Fruit fly (Drosophila melanogaster) whole organism, embryonic: Measurements from ENCODE around the gene BRWD3.

ENCODE experiments used
- ATbp ChIP-seq: fragments of 200-800 bp; sonication (Bioruptor generic); optimal IDR thresholded peaks from 2 replicates; lab custom pipeline; 2017; ENCODE audit warnings: missing biosample characterization, mild to moderate bottlenecking, missing genetic modification characterization, missing genetic modification reagents
- Atf-2 ChIP-seq: fragments of 200-800 bp; sonication (Bioruptor generic); optimal IDR thresholded peaks from 2 replicates; lab custom pipeline; 2016; ENCODE audit warnings: missing biosample characterization, missing genetic modification characterization
- B-H1 ChIP-seq: fragments of 200-800 bp; sonication (Bioruptor generic); IDR thresholded peaks from 3 replicates; pipeline ENCODE4 v1.3.6; 2022; ENCODE audit warnings: missing biosample characterization, missing genetic modification characterization
- B-H2 ChIP-seq: fragments of 200-800 bp; sonication (Bioruptor generic); optimal IDR thresholded peaks from 2 replicates; lab custom pipeline; 2018; ENCODE audit warnings: missing biosample characterization, mild to moderate bottlenecking, missing genetic modification characterization
- BEAF-32 ChIP-seq: fragments of 200-800 bp; sonication (Bioruptor generic); optimal IDR thresholded peaks from 3 replicates; lab custom pipeline; 2017; ENCODE audit warnings: missing biosample characterization, missing genetic modification characterization, mild to moderate bottlenecking, moderate library complexity, missing genetic modification reagents
- CG10543 ChIP-seq: fragments of 200-800 bp; sonication (Bioruptor generic); optimal IDR thresholded peaks from 3 replicates; lab custom pipeline; 2017; ENCODE audit warnings: missing biosample characterization, mild to moderate bottlenecking, missing genetic modification characterization, moderate library complexity
- CG11247 ChIP-seq: fragments of 200-800 bp; sonication (Bioruptor generic); IDR thresholded peaks from 2 replicates; pipeline ENCODE4 v1.3.6; 2022; ENCODE audit warnings: missing biosample characterization, missing genetic modification characterization
- CG12071 ChIP-seq: fragments of 200-800 bp; sonication (Bioruptor generic); optimal IDR thresholded peaks from 3 replicates; lab custom pipeline; 2018; ENCODE audit warnings: missing biosample characterization, mild to moderate bottlenecking, missing genetic modification characterization
- CG13287 ChIP-seq: fragments of 200-800 bp; sonication (Bioruptor generic); IDR thresholded peaks from 2 replicates; pipeline ENCODE4 v1.3.6; 2022; ENCODE audit warnings: missing biosample characterization, missing genetic modification characterization; ENCODE audit not compliant: partially characterized antibody
- CG13624 ChIP-seq: fragments of 200-800 bp; sonication (Bioruptor generic); optimal IDR thresholded peaks from 2 replicates; lab custom pipeline; 2016; ENCODE audit warnings: missing biosample characterization, missing genetic modification characterization
- CG14667 ChIP-seq: fragments of 200-800 bp; sonication (Bioruptor generic); IDR thresholded peaks from 2 replicates; pipeline ENCODE4 v1.3.6; 2022; ENCODE audit warnings: missing biosample characterization, missing genetic modification characterization
- CG14965 ChIP-seq: fragments of 200-800 bp; sonication (Bioruptor generic); optimal IDR thresholded peaks from 2 replicates; lab custom pipeline; 2016; ENCODE audit warnings: missing biosample characterization, missing genetic modification characterization, borderline replicate concordance
- CG15479 ChIP-seq: fragments of 200-800 bp; sonication (Bioruptor generic); optimal IDR thresholded peaks from 3 replicates; lab custom pipeline; 2019; ENCODE audit warnings: missing biosample characterization, mild to moderate bottlenecking, missing genetic modification characterization, moderate library complexity
- CG18764 ChIP-seq: fragments of 200-800 bp; sonication (Bioruptor generic); optimal IDR thresholded peaks from 3 replicates; lab custom pipeline; 2016; ENCODE audit warnings: missing biosample characterization, missing genetic modification characterization
- CG3407 ChIP-seq: fragments of 200-800 bp; sonication (Bioruptor generic); optimal IDR thresholded peaks from 2 replicates; lab custom pipeline; 2018; ENCODE audit warnings: missing biosample characterization, mild to moderate bottlenecking, missing genetic modification characterization
- CG3995 ChIP-seq: fragments of 200-800 bp; sonication (Bioruptor generic); optimal IDR thresholded peaks from 3 replicates; lab custom pipeline; 2016; ENCODE audit warnings: missing biosample characterization, missing genetic modification characterization
- CG4424 ChIP-seq: fragments of 200-800 bp; sonication (Bioruptor generic); optimal IDR thresholded peaks from 3 replicates; lab custom pipeline; 2016; ENCODE audit warnings: missing biosample characterization, missing genetic modification characterization
- CG5180 ChIP-seq: fragments of 200-800 bp; sonication (Bioruptor generic); optimal IDR thresholded peaks from 3 replicates; lab custom pipeline; 2017; ENCODE audit warnings: missing biosample characterization, missing genetic modification characterization, mild to moderate bottlenecking, moderate library complexity, missing genetic modification reagents
- CG6854 ChIP-seq: fragments of 200-800 bp; sonication (Bioruptor generic); optimal IDR thresholded peaks from 3 replicates; lab custom pipeline; 2017; ENCODE audit warnings: missing biosample characterization, mild to moderate bottlenecking, missing genetic modification characterization
- CG7839 ChIP-seq: fragments of 200-800 bp; sonication (Bioruptor generic); optimal IDR thresholded peaks from 3 replicates; lab custom pipeline; 2018; ENCODE audit warnings: missing biosample characterization, mild to moderate bottlenecking, missing genetic modification characterization, moderate library complexity
- CG8290 ChIP-seq, 3 experiments: fragments of 200-800 bp; sonication (Bioruptor generic); optimal IDR thresholded peaks; 2 replicates each; lab custom pipeline; 2016 to 2019; ENCODE audit warnings: missing biosample characterization in 3 of 3, missing genetic modification characterization in 3 of 3, mild to moderate bottlenecking in 2 of 3, moderate library complexity in 1 of 3
- CG8388 ChIP-seq: fragments of 200-800 bp; sonication (Bioruptor generic); optimal IDR thresholded peaks from 2 replicates; lab custom pipeline; 2019; ENCODE audit warnings: missing biosample characterization, mild to moderate bottlenecking, missing genetic modification characterization, moderate library complexity
- CG8478 ChIP-seq: fragments of >200 bp; optimal IDR thresholded peaks from 2 replicates; lab custom pipeline; 2018
- CG8944 ChIP-seq: fragments of 200-800 bp; sonication (Bioruptor generic); optimal IDR thresholded peaks from 3 replicates; lab custom pipeline; 2016; ENCODE audit warnings: missing biosample characterization, missing genetic modification characterization
- CG9727 ChIP-seq: fragments of 200-800 bp; sonication (Bioruptor generic); optimal IDR thresholded peaks from 3 replicates; lab custom pipeline; 2017; ENCODE audit warnings: missing biosample characterization, mild to moderate bottlenecking, missing genetic modification characterization
- Camta ChIP-seq: fragments of 200-800 bp; sonication (Bioruptor generic); optimal IDR thresholded peaks from 2 replicates; lab custom pipeline; 2016; ENCODE audit warnings: missing biosample characterization, missing genetic modification characterization
- CrebB ChIP-seq: fragments of 200-800 bp; sonication (Bioruptor generic); optimal IDR thresholded peaks from 3 replicates; lab custom pipeline; 2018; ENCODE audit warnings: missing biosample characterization, mild to moderate bottlenecking, missing genetic modification characterization
- Gug ChIP-seq: fragments of 200-800 bp; sonication (Bioruptor generic); IDR thresholded peaks from 4 replicates; pipeline ENCODE4 v1.3.6; 2022; ENCODE audit warnings: missing biosample characterization, missing genetic modification characterization
- HLHmδ ChIP-seq: fragments of 200-800 bp; sonication (Bioruptor generic); optimal IDR thresholded peaks from 2 replicates; lab custom pipeline; 2018; ENCODE audit warnings: missing biosample characterization, mild to moderate bottlenecking, missing genetic modification characterization, moderate library complexity
- Hmr ChIP-seq: fragments of 200-800 bp; sonication (Bioruptor generic); optimal IDR thresholded peaks from 3 replicates; lab custom pipeline; 2017; ENCODE audit warnings: mild to moderate bottlenecking, missing biosample characterization, missing genetic modification reagents, missing genetic modification characterization
- Mrtf ChIP-seq: fragments of 200-800 bp; sonication (Bioruptor generic); IDR thresholded peaks from 3 replicates; pipeline ENCODE4 v1.3.6; 2022; ENCODE audit warnings: missing biosample characterization, missing genetic modification characterization
- NC2α ChIP-seq: fragments of 200-800 bp; sonication (Bioruptor generic); optimal IDR thresholded peaks from 2 replicates; lab custom pipeline; 2016; ENCODE audit warnings: missing biosample characterization, missing genetic modification characterization
- Poxn ChIP-seq: fragments of 200-800 bp; sonication (Bioruptor generic); IDR thresholded peaks from 2 replicates; pipeline ENCODE4 v1.3.6; 2022; ENCODE audit warnings: missing biosample characterization, missing genetic modification characterization
- Ravus ChIP-seq: fragments of 200-800 bp; sonication (Bioruptor generic); IDR thresholded peaks from 2 replicates; pipeline ENCODE4 v1.3.6; 2022; ENCODE audit warnings: missing biosample characterization, missing genetic modification characterization
- Spps ChIP-seq: fragments of 200-800 bp; sonication (Bioruptor generic); optimal IDR thresholded peaks from 2 replicates; lab custom pipeline; 2018; ENCODE audit warnings: missing biosample characterization, mild to moderate bottlenecking, missing genetic modification characterization
- br ChIP-seq: fragments of >200 bp; optimal IDR thresholded peaks from 2 replicates; lab custom pipeline; 2017
- chif ChIP-seq, 2 experiments: fragments of 200-800 bp; sonication (Bioruptor generic); optimal IDR thresholded peaks; 3 replicates each; lab custom pipeline; 2016; ENCODE audit warnings: missing biosample characterization in 2 of 2, missing genetic modification characterization in 2 of 2
- crol ChIP-seq: fragments of 200-800 bp; sonication (Bioruptor generic); IDR thresholded peaks from 2 replicates; pipeline ENCODE4 v1.3.6; 2022; ENCODE audit warnings: missing biosample characterization, missing genetic modification characterization
- dati ChIP-seq: fragments of 200-800 bp; sonication (Bioruptor generic); IDR thresholded peaks from 2 replicates; pipeline ENCODE4 v1.3.6; 2022; ENCODE audit warnings: missing biosample characterization, missing genetic modification characterization
- fd3F ChIP-seq: fragments of 200-800 bp; sonication (Bioruptor generic); optimal IDR thresholded peaks from 2 replicates; lab custom pipeline; 2018; ENCODE audit warnings: missing biosample characterization, mild to moderate bottlenecking, missing genetic modification characterization, moderate library complexity
- gro ChIP-seq: fragments of 200-800 bp; sonication (Bioruptor generic); optimal IDR thresholded peaks from 2 replicates; lab custom pipeline; 2016; ENCODE audit warnings: missing biosample characterization, missing genetic modification characterization
- hb ChIP-seq: fragments of 200-800 bp; sonication (Bioruptor generic); IDR thresholded peaks from 3 replicates; pipeline ENCODE4 v1.3.6; 2022; ENCODE audit warnings: missing biosample characterization, missing genetic modification characterization; ENCODE audit not compliant: partially characterized antibody
- jumu ChIP-seq: fragments of 200-800 bp; sonication (Bioruptor generic); optimal IDR thresholded peaks from 3 replicates; lab custom pipeline; 2016; ENCODE audit warnings: missing biosample characterization, missing genetic modification characterization
- pfk ChIP-seq: fragments of 200-800 bp; sonication (Bioruptor generic); optimal IDR thresholded peaks from 2 replicates; lab custom pipeline; 2018; ENCODE audit warnings: missing biosample characterization, mild to moderate bottlenecking, missing genetic modification characterization, moderate library complexity
- pho ChIP-seq: fragments of 200-800 bp; sonication (Bioruptor generic); optimal IDR thresholded peaks from 2 replicates; lab custom pipeline; 2016; ENCODE audit warnings: missing biosample characterization, missing genetic modification characterization
- sima ChIP-seq: fragments of 200-800 bp; sonication (Bioruptor generic); optimal IDR thresholded peaks from 2 replicates; lab custom pipeline; 2016; ENCODE audit warnings: missing biosample characterization, missing genetic modification characterization
- tap ChIP-seq: fragments of 200-800 bp; optimal IDR thresholded peaks from 3 replicates; lab custom pipeline; 2019; ENCODE audit warnings: missing biosample characterization, mild to moderate bottlenecking, missing genetic modification characterization, moderate library complexity
- tin ChIP-seq: fragments of 200-800 bp; sonication (Bioruptor generic); optimal IDR thresholded peaks from 3 replicates; lab custom pipeline; 2016; ENCODE audit warnings: missing biosample characterization, missing genetic modification characterization
- twi ChIP-seq: fragments of 200-800 bp; optimal IDR thresholded peaks from 2 replicates; lab custom pipeline; 2019; ENCODE audit warnings: missing biosample characterization, mild to moderate bottlenecking, missing genetic modification characterization, moderate library complexity
- zen ChIP-seq: fragments of 200-800 bp; sonication (Bioruptor generic); optimal IDR thresholded peaks from 3 replicates; lab custom pipeline; 2018; ENCODE audit warnings: missing biosample characterization, mild to moderate bottlenecking, missing genetic modification characterization, moderate library complexity

The BRWD3 gene

dm6 chr3R:24333182-24333808 is 14.5 kb downstream of the BRWD3 start, which contains the start of the genes Rrp5 and Dis3 (continued):
- TF ChIP-seq CG9727 (no peak), tin (peak; percentile 28), CG14667 (no peak), B-H2 (no peak), CG11247 (GFP tag; lab: Robert Waterston, UW) (peak; percentile 51), br (lab: Kevin White, UChicago) (no peak), CG13624 (GFP tag; lab: Kevin White, UChicago) (peak; percentile 53), CG15479 (no peak), CG12071 (no peak), CG6854 (GFP tag; lab: Kevin White, UChicago) (no peak), CG13287 (GFP tag; lab: Robert Waterston, UW) (peak; percentile 64; the same call in 1 of the 2 replicates), CG10543 (GFP tag; lab: Kevin White, UChicago) (no peak), pho (GFP tag; lab: Kevin White, UChicago) (peak; percentile 56), CG8290 (GFP tag; optimal IDR thresholded peaks at IDR 0.05; lab: Kevin White, UChicago) (no peak), CG8290 (tag; optimal IDR thresholded peaks at IDR 0.05; lab: Kevin White, UChicago) (no peak), chif (GFP tag; optimal IDR thresholded peaks at IDR 0.05; lab: Kevin White, UChicago) (peak in 1 of 2 experiments; percentile 24), Camta (GFP tag; lab: Kevin White, UChicago) (no peak), CG3407 (GFP tag; lab: Kevin White, UChicago) (no peak), HLHmδ (GFP tag; lab: Kevin White, UChicago) (no peak), zen (no peak), CG4424 (GFP tag; lab: Kevin White, UChicago) (no peak), sima (GFP tag; lab: Kevin White, UChicago) (no peak), BEAF-32 (GFP tag; lab: Kevin White, UChicago) (peak; percentile 61), pfk (peak; percentile 6), Mrtf (GFP tag; lab: Robert Waterston, UW) (peak; percentile 42; the same call in 1 of the 3 replicates), Spps (no peak), CG18764 (GFP tag; lab: Kevin White, UChicago) (no peak), CrebB (tag; lab: Kevin White, UChicago) (no peak), Atf-2 (no peak), Hmr (GFP tag; lab: Kevin White, UChicago) (no peak), Ravus (GFP tag; lab: Robert Waterston, UW) (no peak), fd3F (GFP tag; lab: Kevin White, UChicago) (no peak), CG14965 (GFP tag; lab: Kevin White, UChicago) (no peak), Poxn (GFP tag; lab: Robert Waterston, UW) (no peak), B-H1 (GFP tag; lab: Robert Waterston, UW) (no peak), CG5180 (GFP tag; lab: Kevin White, UChicago) (no peak), CG8944 (GFP tag; lab: Kevin White, UChicago) (peak; percentile 22), jumu (GFP tag; lab: Kevin White, UChicago) (peak; percentile 39), CG7839 (tag; lab: Kevin White, UChicago) (no peak), dati (no peak), CG3995 (GFP tag; lab: Kevin White, UChicago) (peak; percentile 75), crol (no peak), CG8388 (GFP tag; lab: Kevin White, UChicago) (no peak), twi (tag; lab: Kevin White, UChicago) (no peak), gro (GFP tag; lab: Kevin White, UChicago) (no peak), NC2α (GFP tag; lab: Kevin White, UChicago) (no peak), Gug (GFP tag; lab: Robert Waterston, UW) (no peak; the same call in 3 of the 4 replicates), hb (GFP tag; lab: Robert Waterston, UW) (no peak), CG8478 (lab: Kevin White, UChicago) (no peak), ATbp (GFP tag; lab: Kevin White, UChicago) (no peak), tap (tag; lab: Kevin White, UChicago) (no peak)
